Fruit fly (Drosophila melanogaster) whole organism, wandering third instar larva: Measurements from ENCODE around the gene CG34280.

ENCODE experiments used
- Abd-B ChIP-seq: fragments of >200 bp; optimal IDR thresholded peaks from 2 replicates; lab custom pipeline; 2017; ENCODE audit warnings: missing biosample characterization, missing genetic modification characterization
- CG32264 ChIP-seq: fragments of 200-800 bp; sonication (Bioruptor generic); optimal IDR thresholded peaks from 2 replicates; lab custom pipeline; 2016; ENCODE audit warnings: missing biosample characterization, missing genetic modification characterization
- CG9705 ChIP-seq: fragments of 200-800 bp; sonication (Bioruptor generic); optimal IDR thresholded peaks from 2 replicates; lab custom pipeline; 2018; ENCODE audit warnings: missing biosample characterization, mild to moderate bottlenecking, missing genetic modification characterization
- CrebA ChIP-seq: fragments of 200-800 bp; sonication (Bioruptor generic); optimal IDR thresholded peaks from 2 replicates; lab custom pipeline; 2016; ENCODE audit warnings: missing biosample characterization, mild to moderate bottlenecking, missing genetic modification characterization, borderline replicate concordance
- Dfd ChIP-seq: fragments of >200 bp; optimal IDR thresholded peaks from 2 replicates; lab custom pipeline; 2017; ENCODE audit warnings: missing biosample characterization, missing genetic modification characterization
- Dif ChIP-seq: fragments of 200-275, 200-300 bp; sonication (Bioruptor generic); optimal IDR thresholded peaks from 2 replicates; lab custom pipeline; 2018; ENCODE audit warnings: missing biosample characterization, missing genetic modification characterization; ENCODE audit not compliant: partially characterized antibody
- GATAd ChIP-seq: sonication (Bioruptor generic); optimal IDR thresholded peaks from 2 replicates; lab custom pipeline; 2016; ENCODE audit warnings: missing biosample characterization, missing genetic modification characterization
- HLH106 ChIP-seq: fragments of 200-800 bp; optimal IDR thresholded peaks from 3 replicates; lab custom pipeline; 2019; ENCODE audit warnings: missing biosample characterization, mild to moderate bottlenecking, missing genetic modification characterization, moderate library complexity
- Hnf4 ChIP-seq: fragments of 200-800 bp; sonication (Bioruptor generic); optimal IDR thresholded peaks from 2 replicates; lab custom pipeline; 2016; ENCODE audit warnings: missing biosample characterization, mild to moderate bottlenecking, missing genetic modification characterization
- Hr78 ChIP-seq: fragments of >200 bp; optimal IDR thresholded peaks from 2 replicates; lab custom pipeline; 2017; ENCODE audit warnings: missing biosample characterization, missing genetic modification characterization
- Hr83 ChIP-seq: fragments of 200-300 bp; sonication (Bioruptor generic); optimal IDR thresholded peaks from 2 replicates; lab custom pipeline; 2016; ENCODE audit warnings: missing biosample characterization, mild to moderate bottlenecking, missing genetic modification characterization, moderate library complexity; ENCODE audit not compliant: poor library complexity, severe bottlenecking
- Jra ChIP-seq: sonication (Bioruptor generic); optimal IDR thresholded peaks from 2 replicates; lab custom pipeline; 2016; ENCODE audit warnings: missing biosample characterization, missing genetic modification characterization
- Mio ChIP-seq: sonication (Bioruptor generic); optimal IDR thresholded peaks from 2 replicates; lab custom pipeline; 2016; ENCODE audit warnings: missing biosample characterization, missing genetic modification characterization
- Myc ChIP-seq: fragments of >200 bp; optimal IDR thresholded peaks from 2 replicates; lab custom pipeline; 2017
- N ChIP-seq: fragments of >200 bp; optimal IDR thresholded peaks from 2 replicates; lab custom pipeline; 2018; ENCODE audit warnings: missing biosample characterization, missing external identifiers, missing genetic modification characterization
- OdsH ChIP-seq: fragments of 200-800 bp; sonication (Bioruptor generic); optimal IDR thresholded peaks from 2 replicates; lab custom pipeline; 2016; ENCODE audit warnings: missing biosample characterization, mild to moderate bottlenecking, missing genetic modification characterization
- Rel ChIP-seq, 2 experiments: fragments of 200-800 bp; sonication (Bioruptor generic) in 1 of 2; optimal IDR thresholded peaks; 2 replicates in 1 of 2; 3 replicates in 1 of 2; lab custom pipeline; 2016 to 2019; ENCODE audit warnings: mild to moderate bottlenecking in 2 of 2, missing biosample characterization in 2 of 2, missing genetic modification characterization in 2 of 2, moderate library complexity in 1 of 2
- Sp1 ChIP-seq: fragments of 200-800 bp; sonication (Bioruptor generic); optimal IDR thresholded peaks from 3 replicates; lab custom pipeline; 2019; ENCODE audit warnings: missing biosample characterization, mild to moderate bottlenecking, missing genetic modification characterization, moderate library complexity
- Vsx2 ChIP-seq: fragments of 200-300, 225-300 bp; sonication (Bioruptor generic); optimal IDR thresholded peaks from 2 replicates; lab custom pipeline; 2018; ENCODE audit warnings: missing biosample characterization, missing genetic modification characterization; ENCODE audit not compliant: partially characterized antibody
- br ChIP-seq: fragments of 200-800 bp; sonication (Bioruptor generic); optimal IDR thresholded peaks from 2 replicates; lab custom pipeline; 2016; ENCODE audit warnings: missing biosample characterization, missing genetic modification characterization
- brk ChIP-seq: fragments of 200-800 bp; sonication (Bioruptor generic); optimal IDR thresholded peaks from 2 replicates; lab custom pipeline; 2016; ENCODE audit warnings: missing biosample characterization, mild to moderate bottlenecking, missing genetic modification characterization
- dmrt93B ChIP-seq: fragments of 200-800 bp; sonication (Bioruptor generic); optimal IDR thresholded peaks from 2 replicates; lab custom pipeline; 2018; ENCODE audit warnings: missing biosample characterization, mild to moderate bottlenecking, missing genetic modification characterization
- dsf ChIP-seq: sonication (Bioruptor generic); optimal IDR thresholded peaks from 2 replicates; lab custom pipeline; 2016; ENCODE audit warnings: missing biosample characterization, missing genetic modification characterization, borderline replicate concordance
- ey ChIP-seq: fragments of 200-800 bp; sonication (Bioruptor generic); optimal IDR thresholded peaks from 2 replicates; lab custom pipeline; 2016; ENCODE audit warnings: missing biosample characterization, missing genetic modification characterization
- foxo ChIP-seq, 2 experiments: fragments of 200-800 bp; sonication (Bioruptor generic); optimal IDR thresholded peaks; 2 replicates in 1 of 2; 3 replicates in 1 of 2; lab custom pipeline; 2016 to 2017; ENCODE audit warnings: missing biosample characterization in 2 of 2, missing genetic modification characterization in 2 of 2
- fru ChIP-seq: fragments of 200-800 bp; sonication (Bioruptor generic); optimal IDR thresholded peaks from 3 replicates; lab custom pipeline; 2016; ENCODE audit warnings: missing biosample characterization, mild to moderate bottlenecking, missing genetic modification characterization
- h ChIP-seq: fragments of 200-800 bp; sonication (Bioruptor generic); optimal IDR thresholded peaks from 3 replicates; lab custom pipeline; 2016; ENCODE audit warnings: missing biosample characterization, mild to moderate bottlenecking, missing genetic modification characterization
- jim ChIP-seq: fragments of 175-275, 200-325 bp; sonication (Bioruptor generic); optimal IDR thresholded peaks from 2 replicates; lab custom pipeline; 2016; ENCODE audit warnings: missing biosample characterization, mild to moderate bottlenecking, missing genetic modification characterization
- lola ChIP-seq: fragments of >200 bp; optimal IDR thresholded peaks from 2 replicates; lab custom pipeline; 2017; ENCODE audit warnings: missing biosample characterization, missing genetic modification characterization
- pan ChIP-seq: fragments of >200 bp; optimal IDR thresholded peaks from 2 replicates; lab custom pipeline; 2017
- psq ChIP-seq: fragments of 200-800 bp; sonication (Bioruptor generic); optimal IDR thresholded peaks from 3 replicates; lab custom pipeline; 2017; ENCODE audit warnings: missing biosample characterization, mild to moderate bottlenecking, missing genetic modification characterization, moderate library complexity
- rgr ChIP-seq: fragments of 200-800 bp; sonication (Bioruptor generic); optimal IDR thresholded peaks from 3 replicates; lab custom pipeline; 2016; ENCODE audit warnings: missing biosample characterization, mild to moderate bottlenecking, missing genetic modification characterization
- sage ChIP-seq: fragments of 200-800 bp; sonication (Bioruptor generic); optimal IDR thresholded peaks from 2 replicates; lab custom pipeline; 2016; ENCODE audit warnings: missing biosample characterization, mild to moderate bottlenecking, missing genetic modification characterization
- sv ChIP-seq: fragments of 200-800 bp; sonication (Bioruptor generic); optimal IDR thresholded peaks from 3 replicates; lab custom pipeline; 2016; ENCODE audit warnings: missing biosample characterization, missing genetic modification characterization
- tai ChIP-seq: sonication (Bioruptor generic); optimal IDR thresholded peaks from 2 replicates; lab custom pipeline; 2016; ENCODE audit warnings: missing biosample characterization, missing genetic modification characterization
- usp ChIP-seq: fragments of >200 bp; optimal IDR thresholded peaks from 2 replicates; lab custom pipeline; 2017; ENCODE audit warnings: missing biosample characterization, missing genetic modification characterization
- woc ChIP-seq: sonication (Bioruptor generic); optimal IDR thresholded peaks from 2 replicates; lab custom pipeline; 2016; ENCODE audit warnings: missing biosample characterization, mild to moderate bottlenecking, missing genetic modification characterization

CG34280 gene

dm6 chr3R:17391313-17391845, 12.1 kb downstream of the CG34280 start, which contains the start of the genes Brf and sds22 (continued):
- TF ChIP-seq jim (peak; percentile 8), sv (GFP tag; lab: Kevin White, UChicago) (peak; percentile 97)
- TF ChIP-seq, all 38 proteins: peak for 28

dm6 chr3R:17386168-17386819, 17.2 kb downstream of the CG34280 start:
- peak; percentile 48 for TF ChIP-seq Sp1 (GFP tag; lab: Kevin White, UChicago)
- peak; percentile 11 for TF ChIP-seq sv (GFP tag; lab: Kevin White, UChicago)
- TF ChIP-seq OdsH (GFP tag; lab: Kevin White, UChicago) = peak; percentile 63
- peak; percentile 84 for TF ChIP-seq h (GFP tag; lab: Kevin White, UChicago)
- peak; percentile 78 for TF ChIP-seq HLH106 (tag; lab: Kevin White, UChicago)
- TF ChIP-seq psq (GFP tag; lab: Kevin White, UChicago) = peak; percentile 60
- peak; percentile 71 for TF ChIP-seq br (GFP tag; lab: Kevin White, UChicago)
- no peak for TF ChIP-seq Mio
- TF ChIP-seq fru = peak; percentile 73
- TF ChIP-seq rgr (GFP tag; lab: Kevin White, UChicago) = peak; percentile 64
- TF ChIP-seq ey (GFP tag; lab: Kevin White, UChicago) = peak; percentile 69
- no peak for TF ChIP-seq usp (GFP tag; lab: Kevin White, UChicago)
- no peak for TF ChIP-seq Myc (lab: Kevin White, UChicago)
- peak; percentile 52 for TF ChIP-seq woc (GFP tag; lab: Kevin White, UChicago)
- no peak for TF ChIP-seq N
- TF ChIP-seq Rel (GFP tag; optimal IDR thresholded peaks at IDR 0.05; lab: Kevin White, UChicago) = no peak
- peak; percentile 83 for TF ChIP-seq Rel (tag; optimal IDR thresholded peaks at IDR 0.05; lab: Kevin White, UChicago)
- TF ChIP-seq Dfd (GFP tag; lab: Kevin White, UChicago) = peak; percentile 5
- TF ChIP-seq Hr78 (GFP tag; lab: Kevin White, UChicago) = no peak
- TF ChIP-seq lola (GFP tag; lab: Kevin White, UChicago) = no peak
- TF ChIP-seq Hnf4 (GFP tag; lab: Kevin White, UChicago) = peak; percentile 69
- peak in 1 of 2 experiments; percentile 81 for TF ChIP-seq foxo (GFP tag; optimal IDR thresholded peaks at IDR 0.05; lab: Kevin White, UChicago)
- no peak for TF ChIP-seq pan (lab: Kevin White, UChicago)
- TF ChIP-seq CG9705 (GFP tag; lab: Kevin White, UChicago) = peak; percentile 37
- no peak for TF ChIP-seq CrebA (GFP tag; lab: Kevin White, UChicago)
- TF ChIP-seq CG32264 (GFP tag; lab: Kevin White, UChicago) = peak; percentile 4
- TF ChIP-seq dmrt93B = peak; percentile 65

dm6 chr3R:17385329-17386019, 18.0 kb downstream of the CG34280 start:
- peak; percentile 52 for TF ChIP-seq sv (GFP tag; lab: Kevin White, UChicago)
- no peak for TF ChIP-seq Rel (GFP tag; optimal IDR thresholded peaks at IDR 0.05; lab: Kevin White, UChicago)
- peak; percentile 99 for TF ChIP-seq Rel (tag; optimal IDR thresholded peaks at IDR 0.05; lab: Kevin White, UChicago)
- peak; percentile 94 for TF ChIP-seq Hr83
- TF ChIP-seq N = no peak
- TF ChIP-seq dsf = peak; percentile 60
- peak; percentile 2 for TF ChIP-seq woc (GFP tag; lab: Kevin White, UChicago)
- peak; percentile 46 for TF ChIP-seq ey (GFP tag; lab: Kevin White, UChicago)
- no peak for TF ChIP-seq Dfd (GFP tag; lab: Kevin White, UChicago)
- peak; percentile 65 for TF ChIP-seq br (GFP tag; lab: Kevin White, UChicago)
- peak; percentile 30 for TF ChIP-seq psq (GFP tag; lab: Kevin White, UChicago)
- TF ChIP-seq brk (GFP tag; lab: Kevin White, UChicago) = peak; percentile 53
- TF ChIP-seq Mio = no peak
- TF ChIP-seq foxo (GFP tag; optimal IDR thresholded peaks at IDR 0.05; lab: Kevin White, UChicago) = peak in 1 of 2 experiments; percentile 83
- TF ChIP-seq pan (lab: Kevin White, UChicago) = no peak
- TF ChIP-seq GATAd = peak; percentile 30
- peak; percentile 24 for TF ChIP-seq dmrt93B
- TF ChIP-seq Abd-B (GFP tag; lab: Kevin White, UChicago) = no peak
- TF ChIP-seq OdsH (GFP tag; lab: Kevin White, UChicago) = peak; percentile 25
- TF ChIP-seq jim = peak; percentile 58
- TF ChIP-seq tai (GFP tag; lab: Kevin White, UChicago) = peak; percentile 69
- TF ChIP-seq Myc (lab: Kevin White, UChicago) = peak; percentile 56
- peak; percentile 83 for TF ChIP-seq Hnf4 (GFP tag; lab: Kevin White, UChicago)
- TF ChIP-seq usp (GFP tag; lab: Kevin White, UChicago) = no peak
- peak; percentile 52 for TF ChIP-seq CG32264 (GFP tag; lab: Kevin White, UChicago)
- TF ChIP-seq h (GFP tag; lab: Kevin White, UChicago) = peak; percentile 69
- TF ChIP-seq Dif (GFP tag; lab: Kevin White, UChicago) = no peak
- TF ChIP-seq rgr (GFP tag; lab: Kevin White, UChicago) = peak; percentile 66
- TF ChIP-seq Jra = peak; percentile 72
- TF ChIP-seq Sp1 (GFP tag; lab: Kevin White, UChicago) = peak; percentile 59
- TF ChIP-seq CrebA (GFP tag; lab: Kevin White, UChicago) = no peak
- peak; percentile 64 for TF ChIP-seq fru
- no peak for TF ChIP-seq Hr78 (GFP tag; lab: Kevin White, UChicago)
- TF ChIP-seq sage = peak; percentile 37
- peak; percentile 43 for TF ChIP-seq CG9705 (GFP tag; lab: Kevin White, UChicago)
- peak; percentile 97 for TF ChIP-seq Vsx2
- TF ChIP-seq HLH106 (tag; lab: Kevin White, UChicago) = peak; percentile 57
